Worm (Caenorhabditis elegans) whole organism, L3 larva: Measurements from ENCODE around the gene F38C2.4.
"Not testable (repeated sequence)": the region's sequence is repeated elsewhere in the genome, so short reads cannot be mapped to it uniquely, and the experiment has no call there.

Experiments used
- R02D3.7 ChIP-seq: fragments of 150-350 bp; optimal IDR thresholded peaks from 2 replicates; lab custom pipeline; 2014; ENCODE audit warnings: missing biosample characterization, missing genetic modification characterization
- ZK546.5 ChIP-seq: sonication (generic microtip); optimal IDR thresholded peaks from 2 replicates; lab custom pipeline; 2017; ENCODE audit warnings: missing biosample characterization, missing genetic modification characterization
- aly-2 ChIP-seq: fragments of 150-350 bp; optimal IDR thresholded peaks from 2 replicates; lab custom pipeline; 2014; ENCODE audit warnings: missing biosample characterization, missing genetic modification characterization
- ama-1 ChIP-seq: fragments of 150-350 bp; optimal IDR thresholded peaks from 2 replicates; lab custom pipeline; 2018
- ceh-16 ChIP-seq: sonication (generic microtip); optimal IDR thresholded peaks from 2 replicates; lab custom pipeline; 2017; ENCODE audit warnings: missing biosample characterization, missing genetic modification characterization
- ceh-28 ChIP-seq: fragments of 150-350 bp; optimal IDR thresholded peaks from 2 replicates; lab custom pipeline; 2014; ENCODE audit warnings: missing biosample characterization, missing genetic modification reagents, missing genetic modification characterization
- ceh-9 ChIP-seq: sonication (generic microtip); optimal IDR thresholded peaks from 2 replicates; lab custom pipeline; 2018; ENCODE audit warnings: missing biosample characterization, missing genetic modification characterization
- daf-12 ChIP-seq: fragments of 150-350 bp; optimal IDR thresholded peaks from 2 replicates; lab custom pipeline; 2014; ENCODE audit warnings: missing biosample characterization, missing genetic modification reagents, missing genetic modification characterization
- egl-27 ChIP-seq: sonication (generic microtip); optimal IDR thresholded peaks from 4 replicates; lab custom pipeline; 2017; ENCODE audit warnings: missing biosample characterization, missing genetic modification reagents, missing genetic modification characterization
- egl-5 ChIP-seq: fragments of 150-350 bp; optimal IDR thresholded peaks from 2 replicates; lab custom pipeline; 2017; ENCODE audit warnings: missing biosample characterization, missing genetic modification reagents, missing genetic modification characterization, inconsistent platforms
- elt-2 ChIP-seq: sonication (generic microtip); optimal IDR thresholded peaks from 2 replicates; lab custom pipeline; 2016; ENCODE audit warnings: missing genetic modification reagents, mild to moderate bottlenecking, missing genetic modification characterization, missing compliant biosample characterization
- fkh-10 ChIP-seq: sonication (generic microtip); optimal IDR thresholded peaks from 2 replicates; lab custom pipeline; 2017; ENCODE audit warnings: missing biosample characterization, missing genetic modification reagents, missing genetic modification characterization
- fos-1 ChIP-seq: fragments of 150-350 bp; optimal IDR thresholded peaks from 2 replicates; lab custom pipeline; 2014; ENCODE audit warnings: missing biosample characterization, missing genetic modification characterization
- hmg-11 ChIP-seq: sonication (generic microtip); optimal IDR thresholded peaks from 2 replicates; lab custom pipeline; 2016; ENCODE audit warnings: missing genetic modification characterization, missing compliant biosample characterization
- jun-1 ChIP-seq: fragments of 150-350 bp; optimal IDR thresholded peaks from 2 replicates; lab custom pipeline; 2014; ENCODE audit warnings: missing biosample characterization, missing genetic modification reagents, missing genetic modification characterization
- lin-15B ChIP-seq: fragments of 150-350 bp; optimal IDR thresholded peaks from 2 replicates; lab custom pipeline; 2014; ENCODE audit warnings: missing biosample characterization, missing genetic modification characterization
- lin-39 ChIP-seq: fragments of 150-350 bp; optimal IDR thresholded peaks from 2 replicates; lab custom pipeline; 2018; ENCODE audit warnings: missing biosample characterization, missing genetic modification reagents, missing genetic modification characterization
- lsy-12 ChIP-seq: sonication (generic microtip); optimal IDR thresholded peaks from 2 replicates; lab custom pipeline; 2016; ENCODE audit warnings: mild to moderate bottlenecking, missing genetic modification characterization, missing compliant biosample characterization
- mdl-1 ChIP-seq: fragments of 150-350 bp; optimal IDR thresholded peaks from 2 replicates; lab custom pipeline; 2014; ENCODE audit warnings: missing biosample characterization, missing genetic modification characterization
- nfya-1 ChIP-seq: sonication (generic microtip); optimal IDR thresholded peaks from 2 replicates; lab custom pipeline; 2017; ENCODE audit warnings: missing genetic modification characterization, mild to moderate bottlenecking, missing compliant biosample characterization, antibody characterized with exemption, moderate library complexity; ENCODE audit not compliant: insufficient read depth
- nhr-12 ChIP-seq: fragments of 150-350 bp; optimal IDR thresholded peaks from 2 replicates; lab custom pipeline; 2014; ENCODE audit warnings: missing biosample characterization, missing genetic modification characterization
- nhr-237 ChIP-seq: fragments of 150-350 bp; optimal IDR thresholded peaks from 2 replicates; lab custom pipeline; 2014; ENCODE audit warnings: missing biosample characterization, missing genetic modification characterization
- nhr-25 ChIP-seq: sonication (generic microtip); optimal IDR thresholded peaks from 2 replicates; lab custom pipeline; 2017; ENCODE audit warnings: missing biosample characterization, missing genetic modification characterization
- nhr-67 ChIP-seq: fragments of 150-350 bp; optimal IDR thresholded peaks from 2 replicates; lab custom pipeline; 2014; ENCODE audit warnings: missing biosample characterization, missing genetic modification characterization
- nhr-76 ChIP-seq: fragments of 150-350 bp; sonication (generic microtip); optimal IDR thresholded peaks from 5 replicates; lab custom pipeline; 2014; ENCODE audit warnings: missing biosample characterization, missing genetic modification characterization
- nhr-77 ChIP-seq: fragments of 150-350 bp; optimal IDR thresholded peaks from 2 replicates; lab custom pipeline; 2014; ENCODE audit warnings: missing biosample characterization, missing genetic modification characterization
- pha-4 ChIP-seq: fragments of 150-350 bp; optimal IDR thresholded peaks from 2 replicates; lab custom pipeline; 2014; ENCODE audit warnings: missing biosample characterization, missing genetic modification reagents, missing genetic modification characterization
- pqm-1 ChIP-seq: fragments of 150-350 bp; optimal IDR thresholded peaks from 2 replicates; lab custom pipeline; 2017; ENCODE audit warnings: missing biosample characterization, missing genetic modification characterization, inconsistent platforms
- skn-1 ChIP-seq: fragments of 150-350 bp; optimal IDR thresholded peaks from 2 replicates; lab custom pipeline; 2014; ENCODE audit warnings: missing biosample characterization, missing genetic modification characterization
- snpc-4 ChIP-seq: fragments of 150-350 bp; optimal IDR thresholded peaks from 2 replicates; lab custom pipeline; 2014; ENCODE audit warnings: missing biosample characterization, missing genetic modification characterization
- tbx-2 ChIP-seq: sonication (generic microtip); optimal IDR thresholded peaks from 2 replicates; lab custom pipeline; 2016; ENCODE audit warnings: mild to moderate bottlenecking, missing genetic modification characterization, missing compliant biosample characterization
- unc-39 ChIP-seq: sonication (generic microtip); optimal IDR thresholded peaks from 4 replicates; lab custom pipeline; 2017; ENCODE audit warnings: missing biosample characterization, missing genetic modification characterization
- unc-62 ChIP-seq: fragments of 150-350 bp; sonication (generic microtip); optimal IDR thresholded peaks from 4 replicates; lab custom pipeline; 2014; ENCODE audit warnings: missing biosample characterization, missing genetic modification reagents, missing genetic modification characterization
- zag-1 ChIP-seq: fragments of 150-350 bp; optimal IDR thresholded peaks from 2 replicates; lab custom pipeline; 2014; ENCODE audit warnings: missing biosample characterization, missing genetic modification characterization

F38C2.4 gene

DNA sequence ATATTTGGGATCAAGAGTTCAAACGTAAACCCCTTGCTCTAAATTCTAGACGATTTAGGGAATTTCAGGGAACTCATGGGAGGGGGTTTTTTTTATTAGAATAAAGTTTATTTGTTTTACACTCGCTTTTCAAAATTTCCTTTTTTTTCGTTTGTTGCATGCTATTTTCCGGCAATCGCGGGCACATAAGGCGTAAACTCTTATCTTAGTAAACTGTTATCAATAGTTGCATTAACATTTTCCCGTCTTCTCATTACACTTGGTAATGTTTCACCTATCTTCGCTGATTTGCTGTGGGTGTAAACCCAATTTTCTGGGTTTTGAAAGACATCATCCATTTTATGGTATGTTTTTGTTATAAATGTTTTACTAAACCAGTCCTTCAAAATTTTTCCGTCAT, 22.8 kb downstream of the F38C2.4 start:
- TF ChIP-seq ZK546.5 (tag; lab: Kevin White, UChicago) (no peak), elt-2 (tag; lab: Kevin White, UChicago) (peak; percentile 68)

DNA sequence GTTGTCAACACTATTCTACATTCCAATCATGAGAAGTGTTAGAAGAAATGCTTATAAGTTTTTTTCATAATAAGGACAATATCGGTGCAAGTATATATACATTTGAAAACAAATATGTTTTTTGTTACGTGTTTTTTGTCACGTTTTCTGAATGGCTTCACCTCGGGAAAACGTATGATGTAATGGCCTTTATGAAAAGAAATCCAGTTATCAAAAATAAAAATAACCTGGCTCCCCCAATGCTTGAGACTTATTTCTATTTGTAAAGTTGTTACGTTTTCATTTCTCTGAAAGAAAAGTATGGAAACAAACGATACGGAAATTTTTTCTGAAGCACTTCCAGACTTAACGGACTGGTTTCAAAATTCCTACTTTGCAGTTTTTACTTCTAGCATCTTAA, 27.8 kb downstream of the F38C2.4 start, which contains the start of gene srz-72:
Gene srz-72 (plus strand): TSS at position 301 of the 400 bp plus-strand sequence.
- no peak for TF ChIP-seq mdl-1 (tag; lab: Kevin White, UChicago)
- TF ChIP-seq nhr-237 (tag; lab: Kevin White, UChicago) = no peak
- TF ChIP-seq lin-15B (tag; lab: Kevin White, UChicago) = no peak
- no peak for TF ChIP-seq pqm-1 (tag; lab: Kevin White, UChicago)

DNA sequence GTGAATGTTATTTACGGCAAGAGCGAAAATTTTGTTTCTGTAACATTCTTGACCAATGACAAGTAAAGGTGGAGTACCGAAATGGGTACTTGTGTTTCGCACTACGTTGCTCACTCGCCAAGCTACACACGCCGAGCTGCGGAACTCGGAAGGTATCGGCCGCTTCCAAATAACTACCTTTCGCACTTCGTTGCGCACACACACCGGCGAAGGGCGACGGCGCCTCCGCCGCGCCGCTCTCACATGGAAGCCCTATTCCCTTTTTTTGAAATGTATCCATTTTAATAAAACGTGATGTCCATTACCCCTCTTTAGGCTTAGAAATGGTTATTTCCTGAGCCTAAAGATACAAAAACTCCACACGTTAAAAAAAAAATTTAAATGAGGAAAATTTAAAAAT, 35.9 kb downstream of the F38C2.4 start:
- TF ChIP-seq daf-12 (no peak), ceh-9 (no peak), aly-2 (tag; lab: Kevin White, UChicago) (no peak), ceh-28 (tag; lab: Kevin White, UChicago) (no peak), skn-1 (no peak), nhr-76 (tag; lab: Kevin White, UChicago) (no peak), egl-27 (tag; lab: Kevin White, UChicago) (no peak), ceh-16 (tag; lab: Kevin White, UChicago) (no peak), nhr-67 (no peak), egl-5 (tag; lab: Kevin White, UChicago) (no peak), hmg-11 (no peak), nhr-237 (tag; lab: Kevin White, UChicago) (no peak), jun-1 (tag; lab: Kevin White, UChicago) (no peak), nfya-1 (tag; lab: Kevin White, UChicago) (no peak), lsy-12 (no peak), nhr-25 (tag; lab: Kevin White, UChicago) (no peak)

DNA sequence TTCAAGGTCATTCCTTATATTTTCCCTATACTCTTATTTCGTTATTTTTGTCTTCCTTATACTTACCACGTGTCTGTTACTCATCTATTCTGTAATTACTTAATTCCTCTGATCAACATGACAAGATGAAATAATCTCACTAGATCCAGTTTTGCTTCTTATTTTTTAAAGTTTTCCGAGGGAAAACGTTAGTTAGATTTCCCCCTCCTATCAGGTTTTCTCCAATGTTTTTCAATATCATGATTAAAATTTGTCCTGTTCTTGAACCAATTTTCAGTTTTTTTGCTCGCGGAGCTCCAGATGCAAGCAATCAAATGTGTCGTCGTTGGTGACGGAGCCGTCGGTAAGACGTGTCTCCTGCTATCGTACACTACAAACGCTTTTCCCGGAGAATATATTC, 36.9 kb downstream of the F38C2.4 start, which contains the start of gene rac-2:
Gene rac-2 (plus strand): TSS at position 301 of the 400 bp plus-strand sequence.
- TF ChIP-seq zag-1; skn-1; ama-1 (lab: Kevin White, UChicago): not testable (repeated sequence)

DNA sequence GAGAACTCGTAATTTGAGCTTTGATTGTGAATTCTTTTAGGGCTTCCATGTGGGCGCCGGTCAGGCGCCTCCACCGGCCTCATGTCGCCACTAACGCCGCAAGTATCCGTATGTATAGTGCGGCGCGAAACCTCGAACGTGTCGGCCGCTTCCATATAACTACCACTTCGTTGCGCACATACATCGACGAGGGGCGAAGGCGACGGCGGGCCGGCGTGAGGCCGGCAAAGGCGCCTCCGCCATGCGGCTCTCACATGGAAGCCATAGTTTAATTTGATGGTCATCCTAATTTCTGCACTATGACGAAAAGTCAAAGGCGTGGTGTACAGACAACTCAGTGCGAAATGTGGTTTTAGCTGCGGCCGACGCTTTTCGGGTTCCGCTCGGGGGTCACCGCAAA, 39.0 kb downstream of the F38C2.4 start:
- TF ChIP-seq R02D3.7 (tag; lab: Kevin White, UChicago) = no peak
- no peak for TF ChIP-seq snpc-4 (tag; lab: Kevin White, UChicago)
- no peak for TF ChIP-seq nhr-12
- TF ChIP-seq nhr-237 (tag; lab: Kevin White, UChicago) = no peak
- no peak for TF ChIP-seq ceh-16 (tag; lab: Kevin White, UChicago)
- TF ChIP-seq nfya-1 (tag; lab: Kevin White, UChicago) = no peak
- TF ChIP-seq nhr-77 (tag; lab: Kevin White, UChicago) = no peak
- no peak for TF ChIP-seq fos-1 (tag; lab: Kevin White, UChicago)
- no peak for TF ChIP-seq aly-2 (tag; lab: Kevin White, UChicago)
- TF ChIP-seq nhr-67 = no peak
- TF ChIP-seq fkh-10 (GFP tag; lab: Kevin White, UChicago) = no peak
- TF ChIP-seq pha-4 = no peak
- no peak for TF ChIP-seq ama-1 (lab: Kevin White, UChicago)
- TF ChIP-seq daf-12 = no peak
- no peak for TF ChIP-seq lin-39 (tag; lab: Kevin White, UChicago)
- no peak for TF ChIP-seq unc-62 (GFP tag; lab: Kevin White, UChicago)
- no peak for TF ChIP-seq pqm-1 (tag; lab: Kevin White, UChicago)

DNA sequence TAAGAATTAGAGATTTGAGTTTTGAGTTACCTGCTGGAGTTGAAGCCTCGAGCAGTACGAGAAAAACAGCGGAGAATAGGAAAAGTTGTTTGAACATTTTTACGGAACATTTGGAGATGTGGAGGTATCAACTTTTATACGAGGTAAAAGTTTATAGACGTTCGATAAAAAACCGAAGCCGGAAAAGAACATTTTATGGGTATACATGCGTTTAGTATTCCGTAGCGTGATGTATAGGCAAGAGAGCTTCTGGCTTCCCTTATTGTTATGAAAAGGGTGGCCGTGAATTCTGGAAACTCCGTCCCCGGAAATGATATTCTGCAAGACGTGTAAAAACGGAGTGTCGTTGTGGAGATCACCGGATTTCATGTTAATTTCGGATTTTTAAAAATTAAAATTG, 49.4 kb downstream of the F38C2.4 start, which contains the start of gene K03D3.5:
Gene K03D3.5 (minus strand): TSS at position 101 of the 400 bp plus-strand sequence.
- TF ChIP-seq egl-5 (tag; lab: Kevin White, UChicago) (no peak), tbx-2 (no peak), pqm-1 (tag; lab: Kevin White, UChicago) (no peak), nhr-25 (tag; lab: Kevin White, UChicago) (no peak), unc-39 (tag; lab: Kevin White, UChicago) (no peak)
